Worm (Caenorhabditis elegans) whole organism, L4 larva: Measurements from ENCODE around the gene B0302.5.

Experiments used
- F10B5.3 ChIP-seq: sonication (generic microtip); optimal IDR thresholded peaks from 2 replicates; lab custom pipeline; 2016; ENCODE audit warnings: mild to moderate bottlenecking, missing genetic modification characterization, missing compliant biosample characterization
- Y5F2A.4 ChIP-seq: fragments of 200-800 bp; sonication (Bioruptor generic); optimal IDR thresholded peaks from 2 replicates; lab custom pipeline; 2018; ENCODE audit warnings: mild to moderate bottlenecking, missing genetic modification characterization, missing compliant biosample characterization
- ceh-32 ChIP-seq: sonication (generic microtip); optimal IDR thresholded peaks from 2 replicates; lab custom pipeline; 2016; ENCODE audit warnings: mild to moderate bottlenecking, missing genetic modification characterization, missing compliant biosample characterization; ENCODE audit not compliant: poor library complexity
- lin-13 ChIP-seq: fragments of 150-350 bp; optimal IDR thresholded peaks from 2 replicates; lab custom pipeline; 2014; ENCODE audit warnings: missing biosample characterization, missing genetic modification reagents, missing genetic modification characterization
- mdl-1 ChIP-seq, 2 experiments: fragments of 150-350 bp in 1 of 2; sonication (generic microtip) in 1 of 2; optimal IDR thresholded peaks; 2 replicates each; lab custom pipeline; 2014 to 2017; ENCODE audit warnings: missing biosample characterization in 2 of 2, missing genetic modification characterization in 2 of 2
- mep-1 ChIP-seq: fragments of 150-350 bp; sonication (generic microtip); optimal IDR thresholded peaks from 3 replicates; lab custom pipeline; 2014; ENCODE audit warnings: missing biosample characterization, missing genetic modification characterization
- nhr-42 ChIP-seq: fragments of 200-800 bp; sonication (Bioruptor generic); IDR thresholded peaks from 2 replicates; pipeline ENCODE4 v1.3.6; 2022; ENCODE audit warnings: missing genetic modification characterization, missing compliant biosample characterization
- tag-97 ChIP-seq: fragments of 200-800 bp; sonication (Bioruptor generic); IDR thresholded peaks from 2 replicates; pipeline ENCODE4 v1.3.6; 2022; ENCODE audit warnings: missing genetic modification characterization, missing compliant biosample characterization
- vab-7 ChIP-seq: fragments of 200-800 bp; sonication (Bioruptor generic); IDR thresholded peaks from 2 replicates; pipeline ENCODE4 v1.3.6; 2022; ENCODE audit warnings: missing genetic modification reagents, missing genetic modification characterization, missing compliant biosample characterization
- zip-11 ChIP-seq: fragments of 200-800 bp; sonication (Bioruptor generic); IDR thresholded peaks from 2 replicates; pipeline ENCODE4 v1.3.6; 2022; ENCODE audit warnings: missing genetic modification characterization, missing compliant biosample characterization

DNA sequence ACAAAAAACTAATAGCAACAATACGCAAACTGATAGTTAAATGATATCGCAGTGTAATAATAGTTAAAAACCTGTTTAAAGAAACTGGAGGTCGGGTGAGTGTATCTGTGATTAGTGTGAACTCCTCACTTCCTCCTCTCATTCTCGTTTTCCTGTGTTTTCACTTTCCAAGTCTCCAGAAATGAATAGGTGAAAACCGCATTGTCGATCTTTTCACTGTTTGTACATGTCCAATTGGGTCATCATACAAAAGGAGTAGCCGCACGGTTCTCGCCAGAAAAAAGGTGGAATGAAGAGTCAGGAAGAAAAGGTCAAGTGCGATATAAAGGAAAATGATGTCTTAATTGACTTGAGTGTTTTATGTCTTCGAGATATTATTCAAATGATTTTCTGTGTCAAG, 16.6 kb upstream of the B0302.5 start:
- TF ChIP-seq mep-1 (tag; lab: Kevin White, UChicago) (no peak), F10B5.3 (no peak), ceh-32 (tag; lab: Kevin White, UChicago) (no peak), lin-13 (GFP tag; lab: Kevin White, UChicago) (no peak), vab-7 (GFP tag; lab: Robert Waterston, UW) (no peak), Y5F2A.4 (GFP tag; lab: Kevin White, UChicago) (no peak), zip-11 (GFP tag; lab: Robert Waterston, UW) (no peak), mdl-1 (tag; optimal IDR thresholded peaks at IDR 0.05; lab: Kevin White, UChicago) (no peak), nhr-42 (GFP tag; lab: Robert Waterston, UW) (no peak), tag-97 (GFP tag; lab: Robert Waterston, UW) (no peak)
